Fruit fly (Drosophila melanogaster) whole organism, embryonic: ENCODE data around the gene CG8509.

ENCODE experiments used
- Ada2b ChIP-seq: fragments of 200-800 bp; sonication (Bioruptor generic); IDR thresholded peaks from 2 replicates; pipeline ENCODE4 v1.3.6; 2022; ENCODE audit warnings: missing biosample characterization, missing genetic modification characterization
- Bgb ChIP-seq: fragments of 200-800 bp; sonication (Bioruptor generic); IDR thresholded peaks from 2 replicates; pipeline ENCODE4 v1.3.6; 2022; ENCODE audit warnings: missing biosample characterization, missing genetic modification characterization; ENCODE audit not compliant: partially characterized antibody
- CG10565 ChIP-seq: fragments of 200-800 bp; sonication (Bioruptor generic); optimal IDR thresholded peaks from 3 replicates; lab custom pipeline; 2016; ENCODE audit warnings: missing biosample characterization, mild to moderate bottlenecking, missing genetic modification characterization
- CG11247 ChIP-seq: fragments of 200-800 bp; sonication (Bioruptor generic); IDR thresholded peaks from 2 replicates; pipeline ENCODE4 v1.3.6; 2022; ENCODE audit warnings: missing biosample characterization, missing genetic modification characterization
- CG12104 ChIP-seq: fragments of 200-800 bp; sonication (Bioruptor generic); optimal IDR thresholded peaks from 3 replicates; lab custom pipeline; 2016; ENCODE audit warnings: missing biosample characterization, missing genetic modification characterization
- CG12236 ChIP-seq: fragments of 200-800 bp; sonication (Bioruptor generic); optimal IDR thresholded peaks from 2 replicates; lab custom pipeline; 2016; ENCODE audit warnings: missing biosample characterization, missing genetic modification characterization
- CG12391 ChIP-seq: fragments of 200-800 bp; sonication (Bioruptor generic); optimal IDR thresholded peaks from 3 replicates; lab custom pipeline; 2018; ENCODE audit warnings: missing biosample characterization, mild to moderate bottlenecking, missing genetic modification characterization, moderate library complexity
- CG15011 ChIP-seq: fragments of 200-800 bp; sonication (Bioruptor generic); optimal IDR thresholded peaks from 3 replicates; lab custom pipeline; 2018; ENCODE audit warnings: missing biosample characterization, mild to moderate bottlenecking, missing genetic modification characterization
- CG15269 ChIP-seq: fragments of 200-800 bp; sonication (Bioruptor generic); optimal IDR thresholded peaks from 2 replicates; lab custom pipeline; 2018; ENCODE audit warnings: missing biosample characterization, mild to moderate bottlenecking, missing genetic modification characterization, moderate library complexity
- CG16815 ChIP-seq: fragments of 200-800 bp; sonication (Bioruptor generic); optimal IDR thresholded peaks from 3 replicates; lab custom pipeline; 2017; ENCODE audit warnings: missing biosample characterization, mild to moderate bottlenecking, missing genetic modification characterization
- CG16863 ChIP-seq: fragments of 200-800 bp; sonication (Bioruptor generic); optimal IDR thresholded peaks from 3 replicates; lab custom pipeline; 2016; ENCODE audit warnings: missing biosample characterization, missing genetic modification characterization
- CG17186 ChIP-seq: fragments of 200-800 bp; sonication (Bioruptor generic); optimal IDR thresholded peaks from 3 replicates; lab custom pipeline; 2017; ENCODE audit warnings: missing biosample characterization, missing genetic modification reagents, missing genetic modification characterization
- CG18011 ChIP-seq: fragments of 200-800 bp; sonication (Bioruptor generic); optimal IDR thresholded peaks from 2 replicates; lab custom pipeline; 2017; ENCODE audit warnings: missing biosample characterization, missing genetic modification characterization, mild to moderate bottlenecking, moderate library complexity, missing genotype
- CG31388 ChIP-seq: fragments of 200-800 bp; sonication (Bioruptor generic); optimal IDR thresholded peaks from 2 replicates; lab custom pipeline; 2016; ENCODE audit warnings: missing biosample characterization, missing genetic modification characterization
- CG3407 ChIP-seq: fragments of 200-800 bp; sonication (Bioruptor generic); optimal IDR thresholded peaks from 2 replicates; lab custom pipeline; 2018; ENCODE audit warnings: missing biosample characterization, mild to moderate bottlenecking, missing genetic modification characterization
- CG3726 ChIP-seq: fragments of 200-800 bp; sonication (Bioruptor generic); IDR thresholded peaks from 3 replicates; pipeline ENCODE4, ENCODE4 v1.3.6; 2022; ENCODE audit warnings: missing biosample characterization, missing genetic modification characterization
- CG4707 ChIP-seq: fragments of 200-800 bp; sonication (Bioruptor generic); optimal IDR thresholded peaks from 2 replicates; lab custom pipeline; 2018; ENCODE audit warnings: missing biosample characterization, mild to moderate bottlenecking, missing genetic modification characterization, moderate library complexity
- CG9609 ChIP-seq: fragments of 200-800 bp; sonication (Bioruptor generic); optimal IDR thresholded peaks from 3 replicates; lab custom pipeline; 2016; ENCODE audit warnings: missing biosample characterization, missing genetic modification characterization
- D ChIP-seq, 2 experiments: fragments of 200-800 bp in 1 of 2; fragments of >200 bp in 1 of 2; sonication (Bioruptor generic) in 1 of 2; optimal IDR thresholded peaks; 2 replicates in 1 of 2; 3 replicates in 1 of 2; lab custom pipeline; 2017; ENCODE audit warnings: mild to moderate bottlenecking in 1 of 2, missing biosample characterization in 1 of 2, missing genetic modification characterization in 1 of 2, missing genetic modification reagents in 1 of 2
- Dref ChIP-seq: fragments of 200-800 bp; sonication (Bioruptor generic); IDR thresholded peaks from 2 replicates; pipeline ENCODE4 v1.3.6; 2022; ENCODE audit warnings: missing biosample characterization, missing genetic modification characterization
- E2f1 ChIP-seq: fragments of 200-800 bp; sonication (Bioruptor generic); IDR thresholded peaks from 2 replicates; pipeline ENCODE4 v1.3.6; 2022; ENCODE audit warnings: missing biosample characterization, missing genetic modification characterization
- Hand ChIP-seq: fragments of 200-800 bp; sonication (Bioruptor generic); optimal IDR thresholded peaks from 2 replicates; lab custom pipeline; 2017; ENCODE audit warnings: mild to moderate bottlenecking, missing biosample characterization, missing genetic modification reagents, missing genetic modification characterization
- HmgD ChIP-seq: fragments of 200-800 bp; sonication (Bioruptor generic); optimal IDR thresholded peaks from 3 replicates; lab custom pipeline; 2016; ENCODE audit warnings: missing biosample characterization, missing genetic modification characterization
- Lim3 ChIP-seq: fragments of 200-800 bp; sonication (Bioruptor generic); IDR thresholded peaks from 2 replicates; pipeline ENCODE4 v1.3.6; 2022; ENCODE audit warnings: missing biosample characterization, missing genetic modification characterization
- Opbp ChIP-seq: fragments of 200-800 bp; sonication (Bioruptor generic); IDR thresholded peaks from 3 replicates; pipeline ENCODE4 v1.3.6; 2022; ENCODE audit warnings: missing biosample characterization, missing genetic modification characterization; ENCODE audit not compliant: partially characterized antibody
- Ravus ChIP-seq: fragments of 200-800 bp; sonication (Bioruptor generic); IDR thresholded peaks from 2 replicates; pipeline ENCODE4 v1.3.6; 2022; ENCODE audit warnings: missing biosample characterization, missing genetic modification characterization
- Xbp1 ChIP-seq: fragments of 200-800 bp; sonication (Bioruptor generic); optimal IDR thresholded peaks from 3 replicates; lab custom pipeline; 2016; ENCODE audit warnings: missing biosample characterization, mild to moderate bottlenecking, missing genetic modification characterization
- amos ChIP-seq: fragments of 200-800 bp; sonication (Bioruptor generic); IDR thresholded peaks from 2 replicates; pipeline ENCODE4 v1.3.6; 2022; ENCODE audit warnings: missing biosample characterization, missing genetic modification characterization; ENCODE audit not compliant: partially characterized antibody
- ap ChIP-seq: fragments of 200-800 bp; sonication (Bioruptor generic); IDR thresholded peaks from 2 replicates; pipeline ENCODE4 v1.3.6; 2022; ENCODE audit warnings: missing biosample characterization, missing genetic modification characterization
- bsh ChIP-seq, 2 experiments: fragments of 200-800 bp; sonication (Bioruptor generic); optimal IDR thresholded peaks; 2 replicates each; lab custom pipeline; 2017 to 2018; ENCODE audit warnings: mild to moderate bottlenecking in 2 of 2, missing biosample characterization in 2 of 2, missing genetic modification characterization in 2 of 2, moderate library complexity in 1 of 2
- esg ChIP-seq: fragments of 200-800 bp; sonication (Bioruptor generic); conservative IDR thresholded peaks from 2 replicates; pipeline ENCODE4 v1.3.6; 2022; ENCODE audit warnings: missing biosample characterization, missing genetic modification characterization
- fd64A ChIP-seq: fragments of 200-800 bp; sonication (Bioruptor generic); optimal IDR thresholded peaks from 3 replicates; lab custom pipeline; 2018; ENCODE audit warnings: missing biosample characterization, mild to moderate bottlenecking, missing genetic modification characterization
- gem ChIP-seq: fragments of 200-800 bp; sonication (Bioruptor generic); optimal IDR thresholded peaks from 2 replicates; lab custom pipeline; 2019; ENCODE audit warnings: missing biosample characterization, mild to moderate bottlenecking, missing genetic modification characterization, moderate library complexity
- gro ChIP-seq: fragments of 200-800 bp; sonication (Bioruptor generic); optimal IDR thresholded peaks from 2 replicates; lab custom pipeline; 2016; ENCODE audit warnings: missing biosample characterization, missing genetic modification characterization
- gsb ChIP-seq: fragments of 200-800 bp; sonication (Bioruptor generic); IDR thresholded peaks from 2 replicates; pipeline ENCODE4 v1.3.6; 2022; ENCODE audit warnings: missing biosample characterization, missing genetic modification characterization
- jumu ChIP-seq: fragments of 200-800 bp; sonication (Bioruptor generic); optimal IDR thresholded peaks from 3 replicates; lab custom pipeline; 2016; ENCODE audit warnings: missing biosample characterization, missing genetic modification characterization
- ken ChIP-seq: fragments of 200-800 bp; sonication (Bioruptor generic); IDR thresholded peaks from 3 replicates; pipeline ENCODE4 v1.3.6; 2022; ENCODE audit warnings: missing biosample characterization, missing genetic modification characterization
- lmd ChIP-seq: fragments of 200-800 bp; sonication (Bioruptor generic); IDR thresholded peaks from 2 replicates; pipeline ENCODE4 v1.3.6; 2022; ENCODE audit warnings: missing biosample characterization, missing genetic modification characterization
- nmo ChIP-seq: fragments of 200-800 bp; sonication (Bioruptor generic); optimal IDR thresholded peaks from 2 replicates; lab custom pipeline; 2018; ENCODE audit warnings: missing biosample characterization, mild to moderate bottlenecking, missing genetic modification characterization, moderate library complexity
- pfk ChIP-seq: fragments of 200-800 bp; sonication (Bioruptor generic); optimal IDR thresholded peaks from 2 replicates; lab custom pipeline; 2018; ENCODE audit warnings: missing biosample characterization, mild to moderate bottlenecking, missing genetic modification characterization, moderate library complexity
- row ChIP-seq: fragments of 200-800 bp; sonication (Bioruptor generic); IDR thresholded peaks from 3 replicates; pipeline ENCODE4 v1.3.6; 2022; ENCODE audit warnings: missing biosample characterization, missing genetic modification characterization
- run ChIP-seq: fragments of 200-800 bp; sonication (Bioruptor generic); optimal IDR thresholded peaks from 3 replicates; lab custom pipeline; 2018; ENCODE audit warnings: missing biosample characterization, mild to moderate bottlenecking, missing genetic modification characterization
- shn ChIP-seq: fragments of 200-800 bp; sonication (Bioruptor generic); optimal IDR thresholded peaks from 3 replicates; lab custom pipeline; 2016; ENCODE audit warnings: missing biosample characterization, missing genetic modification characterization
- sima ChIP-seq: fragments of 200-800 bp; sonication (Bioruptor generic); optimal IDR thresholded peaks from 2 replicates; lab custom pipeline; 2016; ENCODE audit warnings: missing biosample characterization, missing genetic modification characterization
- slp2 ChIP-seq: fragments of 200-800 bp; sonication (Bioruptor generic); optimal IDR thresholded peaks from 2 replicates; lab custom pipeline; 2016; ENCODE audit warnings: missing biosample characterization, missing genetic modification characterization
- sqz ChIP-seq: fragments of 200-800 bp; sonication (Bioruptor generic); optimal IDR thresholded peaks from 3 replicates; lab custom pipeline; 2018; ENCODE audit warnings: missing biosample characterization, mild to moderate bottlenecking, missing genetic modification characterization
- unpg ChIP-seq: fragments of 200-800 bp; sonication (Bioruptor generic); optimal IDR thresholded peaks from 3 replicates; lab custom pipeline; 2018; ENCODE audit warnings: missing biosample characterization, mild to moderate bottlenecking, missing genetic modification characterization, moderate library complexity
- vvl ChIP-seq: fragments of 200-800 bp; sonication (Bioruptor generic); IDR thresholded peaks from 2 replicates; pipeline ENCODE4 v1.3.6; 2022; ENCODE audit warnings: missing biosample characterization, missing genetic modification characterization

Gene CG8509

dm6 chrX:15817823-15818222, 8.5 kb downstream of the CG8509 start (continued):
- TF ChIP-seq Ada2b (GFP tag; lab: Robert Waterston, UW) = no peak
- no peak for TF ChIP-seq CG31388 (GFP tag; lab: Kevin White, UChicago)

- TF ChIP-seq Dref (GFP tag; lab: Robert Waterston, UW) (no peak), shn (no peak), CG11247 (no peak), run (tag; lab: Kevin White, UChicago) (no peak), sqz (GFP tag; lab: Kevin White, UChicago) (no peak), E2f1 (GFP tag; lab: Robert Waterston, UW) (no peak), unpg (no peak), pfk (GFP tag; lab: Kevin White, UChicago) (no peak), CG16863 (GFP tag; lab: Kevin White, UChicago) (no peak), CG15269 (no peak), sima (no peak), Lim3 (GFP tag; lab: Robert Waterston, UW) (no peak), CG9609 (GFP tag; lab: Kevin White, UChicago) (peak; percentile 1), slp2 (GFP tag; lab: Kevin White, UChicago) (no peak), CG17186 (GFP tag; lab: Kevin White, UChicago) (no peak), CG12104 (no peak), gem (tag; lab: Kevin White, UChicago) (no peak), Opbp (GFP tag; lab: Robert Waterston, UW) (no peak), CG3407 (GFP tag; lab: Kevin White, UChicago) (no peak), CG10565 (no peak), CG12236 (no peak), Xbp1 (peak; percentile 43), ap (GFP tag; lab: Robert Waterston, UW) (0 out of 2 replicates have a peak, but pooled peaks have one; percentile 21), CG18011 (GFP tag; lab: Kevin White, UChicago) (no peak), row (peak; percentile 84), gsb (GFP tag; lab: Robert Waterston, UW) (no peak), Ravus (GFP tag; lab: Robert Waterston, UW) (no peak), lmd (no peak), ken (GFP tag; lab: Robert Waterston, UW) (no peak), nmo (GFP tag; lab: Kevin White, UChicago) (peak; percentile 46), D (optimal IDR thresholded peaks at IDR 0.05; lab: Kevin White, UChicago) (no peak), D (GFP tag; optimal IDR thresholded peaks at IDR 0.05; lab: Kevin White, UChicago) (no peak), CG3726 (no peak), CG15011 (GFP tag; lab: Kevin White, UChicago) (no peak), Bgb (no peak), HmgD (GFP tag; lab: Kevin White, UChicago) (no peak), jumu (GFP tag; lab: Kevin White, UChicago) (peak; percentile 8), vvl (GFP tag; lab: Robert Waterston, UW) (no peak; the same call in 1 of the 2 replicates), CG16815 (GFP tag; lab: Kevin White, UChicago) (peak; percentile 1), gro (no peak), amos (no peak), bsh (GFP tag; optimal IDR thresholded peaks at IDR 0.05; lab: Kevin White, UChicago) (no peak), fd64A (GFP tag; lab: Kevin White, UChicago) (no peak), Hand (GFP tag; lab: Kevin White, UChicago) (no peak), CG4707 (GFP tag; lab: Kevin White, UChicago) (no peak), CG12391 (tag; lab: Kevin White, UChicago) (no peak), esg (GFP tag; lab: Robert Waterston, UW) (no peak)
These were observed 9.3 kb downstream of the CG8509 start for dm6 chrX:15818608-15819184.
